Worm (Caenorhabditis elegans): Measurements from ENCODE around the gene F22B8.7.

ce11 chrV:16124739-16125138 lies 30.4 kb downstream of the F22B8.7 start, which contains the start of gene nhr-111:
- TF ChIP-seq W03F9.2 (tag; optimal IDR thresholded peaks at IDR 0.05) (no peak), him-1 (tag; optimal IDR thresholded peaks at IDR 0.05) (no peak)
